Fruit fly (Drosophila melanogaster) whole organism, embryonic: ENCODE results near the gene CG32087.

Experiments used
- B-H1 ChIP-seq: fragments of 200-800 bp; sonication (Bioruptor generic); IDR thresholded peaks from 3 replicates; pipeline ENCODE4 v1.3.6; 2022; ENCODE audit warnings: missing biosample characterization, missing genetic modification characterization
- Bteb2 ChIP-seq: fragments of 200-800 bp; sonication (Bioruptor generic); optimal IDR thresholded peaks from 2 replicates; lab custom pipeline; 2016; ENCODE audit warnings: missing biosample characterization, missing genetic modification characterization
- CG10209 ChIP-seq: fragments of 200-800 bp; sonication (Bioruptor generic); optimal IDR thresholded peaks from 3 replicates; lab custom pipeline; 2017; ENCODE audit warnings: missing biosample characterization, mild to moderate bottlenecking, missing genetic modification characterization, missing genetic modification reagents
- CG10462 ChIP-seq: fragments of 200-800 bp; sonication (Bioruptor generic); optimal IDR thresholded peaks from 2 replicates; lab custom pipeline; 2016; ENCODE audit warnings: missing biosample characterization, missing genetic modification characterization
- CG11093 ChIP-seq: fragments of 200-800 bp; sonication (Bioruptor generic); IDR thresholded peaks from 3 replicates; pipeline ENCODE4 v1.3.6; 2022; ENCODE audit warnings: missing biosample characterization, missing genetic modification characterization
- CG11247 ChIP-seq: fragments of 200-800 bp; sonication (Bioruptor generic); IDR thresholded peaks from 2 replicates; pipeline ENCODE4 v1.3.6; 2022; ENCODE audit warnings: missing biosample characterization, missing genetic modification characterization
- CG11560 ChIP-seq: fragments of 200-800 bp; sonication (Bioruptor generic); IDR thresholded peaks from 3 replicates; pipeline ENCODE4 v1.3.6; 2022; ENCODE audit warnings: missing biosample characterization, missing genetic modification characterization
- CG12744 ChIP-seq: fragments of 200-800 bp; sonication (Bioruptor generic); optimal IDR thresholded peaks from 2 replicates; lab custom pipeline; 2016; ENCODE audit warnings: missing biosample characterization, missing genetic modification characterization
- CG13123 ChIP-seq: fragments of 200-800 bp; sonication (Bioruptor generic); optimal IDR thresholded peaks from 2 replicates; lab custom pipeline; 2016; ENCODE audit warnings: missing biosample characterization, missing genetic modification characterization
- CG13775 ChIP-seq: fragments of 200-800 bp; sonication (Bioruptor generic); optimal IDR thresholded peaks from 3 replicates; lab custom pipeline; 2017; ENCODE audit warnings: missing biosample characterization, mild to moderate bottlenecking, missing genetic modification characterization
- CG14050 ChIP-seq: fragments of 200-800 bp; sonication (Bioruptor generic); IDR thresholded peaks from 3 replicates; pipeline ENCODE4 v1.3.6; 2022; ENCODE audit warnings: missing biosample characterization, missing genetic modification characterization
- CG14860 ChIP-seq: fragments of 200-800 bp; sonication (Bioruptor generic); IDR thresholded peaks from 3 replicates; pipeline ENCODE4 v1.3.6; 2022; ENCODE audit warnings: missing biosample characterization, missing genetic modification characterization; ENCODE audit not compliant: partially characterized antibody
- CG17328 ChIP-seq: fragments of 200-800 bp; sonication (Bioruptor generic); IDR thresholded peaks from 2 replicates; pipeline ENCODE4 v1.3.6; 2022; ENCODE audit warnings: missing biosample characterization, missing genetic modification characterization
- CG1832 ChIP-seq: fragments of 200-800 bp; sonication (Bioruptor generic); optimal IDR thresholded peaks from 2 replicates; lab custom pipeline; 2017; ENCODE audit warnings: missing biosample characterization, mild to moderate bottlenecking, missing genetic modification characterization, inconsistent platforms
- CG34224 ChIP-seq: fragments of 200-800 bp; sonication (Bioruptor generic); IDR thresholded peaks from 3 replicates; pipeline ENCODE4 v1.3.6; 2022; ENCODE audit warnings: missing biosample characterization, missing genetic modification characterization; ENCODE audit not compliant: partially characterized antibody
- CG6813 ChIP-seq: fragments of 200-800 bp; sonication (Bioruptor generic); optimal IDR thresholded peaks from 2 replicates; lab custom pipeline; 2017; ENCODE audit warnings: missing biosample characterization, missing genetic modification characterization, mild to moderate bottlenecking, moderate library complexity, missing genetic modification reagents
- CG7372 ChIP-seq: fragments of 200-800 bp; sonication (Bioruptor generic); IDR thresholded peaks from 2 replicates; pipeline ENCODE4 v1.3.6; 2022; ENCODE audit warnings: missing biosample characterization, missing genetic modification characterization
- CG7556 ChIP-seq: fragments of 200-800 bp; sonication (Bioruptor generic); optimal IDR thresholded peaks from 2 replicates; lab custom pipeline; 2017; ENCODE audit warnings: missing biosample characterization, mild to moderate bottlenecking, missing genetic modification characterization
- CG7839 ChIP-seq: fragments of 200-800 bp; sonication (Bioruptor generic); optimal IDR thresholded peaks from 3 replicates; lab custom pipeline; 2018; ENCODE audit warnings: missing biosample characterization, mild to moderate bottlenecking, missing genetic modification characterization, moderate library complexity
- CG8388 ChIP-seq: fragments of 200-800 bp; sonication (Bioruptor generic); optimal IDR thresholded peaks from 2 replicates; lab custom pipeline; 2019; ENCODE audit warnings: missing biosample characterization, mild to moderate bottlenecking, missing genetic modification characterization, moderate library complexity
- CG9609 ChIP-seq: fragments of 200-800 bp; sonication (Bioruptor generic); optimal IDR thresholded peaks from 3 replicates; lab custom pipeline; 2016; ENCODE audit warnings: missing biosample characterization, missing genetic modification characterization
- D ChIP-seq, 2 experiments: fragments of 200-800 bp in 1 of 2; fragments of >200 bp in 1 of 2; sonication (Bioruptor generic) in 1 of 2; optimal IDR thresholded peaks; 2 replicates in 1 of 2; 3 replicates in 1 of 2; lab custom pipeline; 2017; ENCODE audit warnings: mild to moderate bottlenecking in 1 of 2, missing biosample characterization in 1 of 2, missing genetic modification characterization in 1 of 2, missing genetic modification reagents in 1 of 2
- Dip2 ChIP-seq: fragments of 200-800 bp; sonication (Bioruptor generic); IDR thresholded peaks from 2 replicates; pipeline ENCODE4 v1.3.6; 2022; ENCODE audit warnings: missing biosample characterization, missing genetic modification characterization
- Dref ChIP-seq: fragments of 200-800 bp; sonication (Bioruptor generic); IDR thresholded peaks from 2 replicates; pipeline ENCODE4 v1.3.6; 2022; ENCODE audit warnings: missing biosample characterization, missing genetic modification characterization
- ERR ChIP-seq: fragments of 200-800 bp; sonication (Bioruptor generic); optimal IDR thresholded peaks from 2 replicates; lab custom pipeline; 2016; ENCODE audit warnings: missing biosample characterization, missing genetic modification characterization
- HHEX ChIP-seq: fragments of 200-800 bp; sonication (Bioruptor generic); optimal IDR thresholded peaks from 3 replicates; lab custom pipeline; 2017; ENCODE audit warnings: missing biosample characterization, mild to moderate bottlenecking, missing genetic modification characterization, missing genetic modification reagents
- Hand ChIP-seq: fragments of 200-800 bp; sonication (Bioruptor generic); optimal IDR thresholded peaks from 2 replicates; lab custom pipeline; 2017; ENCODE audit warnings: mild to moderate bottlenecking, missing biosample characterization, missing genetic modification reagents, missing genetic modification characterization
- Hmr ChIP-seq: fragments of 200-800 bp; sonication (Bioruptor generic); optimal IDR thresholded peaks from 3 replicates; lab custom pipeline; 2017; ENCODE audit warnings: mild to moderate bottlenecking, missing biosample characterization, missing genetic modification reagents, missing genetic modification characterization
- Kr ChIP-seq: fragments of 200-800 bp; sonication (Bioruptor generic); optimal IDR thresholded peaks from 2 replicates; lab custom pipeline; 2017; ENCODE audit warnings: missing biosample characterization, mild to moderate bottlenecking, missing genetic modification characterization
- Optix ChIP-seq: fragments of 200-800 bp; sonication (Bioruptor generic); IDR thresholded peaks from 3 replicates; pipeline ENCODE4 v1.3.6; 2022; ENCODE audit warnings: missing biosample characterization, missing genetic modification characterization
- PHDP ChIP-seq: fragments of 200-800 bp; sonication (Bioruptor generic); optimal IDR thresholded peaks from 3 replicates; lab custom pipeline; 2018; ENCODE audit warnings: missing biosample characterization, mild to moderate bottlenecking, missing genetic modification characterization, moderate library complexity
- Poxn ChIP-seq: fragments of 200-800 bp; sonication (Bioruptor generic); IDR thresholded peaks from 2 replicates; pipeline ENCODE4 v1.3.6; 2022; ENCODE audit warnings: missing biosample characterization, missing genetic modification characterization
- Stat92E ChIP-seq, 3 experiments: fragments of >200 bp in 2 of 3; fragments of 200-800 bp in 1 of 3; sonication (Bioruptor generic) in 1 of 3; optimal IDR thresholded peaks; 2 replicates each; lab custom pipeline; 2017 to 2019; ENCODE audit warnings: missing biosample characterization in 3 of 3, missing genetic modification characterization in 3 of 3, mild to moderate bottlenecking in 1 of 3, moderate library complexity in 1 of 3
- abd-A ChIP-seq: fragments of 200-800 bp; sonication (Bioruptor generic); optimal IDR thresholded peaks from 3 replicates; lab custom pipeline; 2019; ENCODE audit warnings: missing biosample characterization, mild to moderate bottlenecking, missing genetic modification characterization, moderate library complexity
- br ChIP-seq: fragments of >200 bp; optimal IDR thresholded peaks from 2 replicates; lab custom pipeline; 2017
- croc ChIP-seq: fragments of 200-800 bp; sonication (Bioruptor generic); conservative IDR thresholded peaks from 3 replicates; pipeline ENCODE4 v1.3.6; 2022; ENCODE audit warnings: missing biosample characterization, missing genetic modification characterization
- dmrt99B ChIP-seq: fragments of 200-800 bp; sonication (Bioruptor generic); optimal IDR thresholded peaks from 2 replicates; lab custom pipeline; 2018; ENCODE audit warnings: missing biosample characterization, mild to moderate bottlenecking, missing genetic modification characterization, moderate library complexity
- fd102C ChIP-seq: fragments of 200-800 bp; sonication (Bioruptor generic); optimal IDR thresholded peaks from 2 replicates; lab custom pipeline; 2018; ENCODE audit warnings: missing biosample characterization, mild to moderate bottlenecking, missing genetic modification characterization, moderate library complexity
- lab ChIP-seq: fragments of 200-800 bp; sonication (Bioruptor generic); optimal IDR thresholded peaks from 3 replicates; lab custom pipeline; 2017; ENCODE audit warnings: missing biosample characterization, missing genetic modification characterization, mild to moderate bottlenecking, moderate library complexity, missing genetic modification reagents
- odd ChIP-seq: fragments of 200-800 bp; sonication (Bioruptor generic); optimal IDR thresholded peaks from 2 replicates; lab custom pipeline; 2017; ENCODE audit warnings: missing biosample characterization, mild to moderate bottlenecking, missing genetic modification characterization
- pan ChIP-seq, 4 experiments: fragments of >200 bp in 3 of 4; fragments of 200-800 bp in 1 of 4; sonication (Bioruptor generic) in 1 of 4; optimal IDR thresholded peaks in 3 of 4; IDR thresholded peaks in 1 of 4; 2 replicates each; pipeline versions ENCODE4 v1.3.6 to Lab custom; 2017 to 2022; ENCODE audit warnings: missing biosample characterization in 2 of 4, missing genetic modification characterization in 2 of 4, mixed read lengths in 1 of 4
- repo ChIP-seq: fragments of 200-800 bp; sonication (Bioruptor generic); optimal IDR thresholded peaks from 2 replicates; lab custom pipeline; 2016; ENCODE audit warnings: missing biosample characterization, missing genetic modification characterization
- tgo ChIP-seq: fragments of 200-800 bp; sonication (Bioruptor generic); IDR thresholded peaks from 3 replicates; pipeline ENCODE4 v1.3.6; 2022; ENCODE audit warnings: missing biosample characterization, missing genetic modification characterization
- tio ChIP-seq: fragments of 200-800 bp; sonication (Bioruptor generic); optimal IDR thresholded peaks from 2 replicates; lab custom pipeline; 2017; ENCODE audit warnings: missing biosample characterization, missing genetic modification characterization, inconsistent platforms
- tup ChIP-seq: fragments of 200-800 bp; sonication (Bioruptor generic); optimal IDR thresholded peaks from 2 replicates; lab custom pipeline; 2016; ENCODE audit warnings: missing biosample characterization, mild to moderate bottlenecking, missing genetic modification characterization, moderate library complexity
- twi ChIP-seq: fragments of 200-800 bp; optimal IDR thresholded peaks from 2 replicates; lab custom pipeline; 2019; ENCODE audit warnings: missing biosample characterization, mild to moderate bottlenecking, missing genetic modification characterization, moderate library complexity
- zfh1 ChIP-seq: fragments of 200-800 bp; sonication (Bioruptor generic); IDR thresholded peaks from 3 replicates; pipeline ENCODE4 v1.3.6; 2022; ENCODE audit warnings: missing biosample characterization, missing genetic modification characterization

The CG32087 gene

dm6 chr3L:11683819-11684521, 48.0 kb upstream of the CG32087 start, which contains the start of gene Sugb (continued):
- peak; percentile 77 for TF ChIP-seq lab (GFP tag; lab: Kevin White, UChicago)
- TF ChIP-seq tgo (GFP tag; lab: Robert Waterston, UW): peak; percentile 52; the same call in 2 of the 3 replicates
- TF ChIP-seq Poxn (GFP tag; lab: Robert Waterston, UW): no peak
- peak; percentile 56; the same call in 2 of the 3 replicates for TF ChIP-seq CG14860 (GFP tag; lab: Robert Waterston, UW)
- peak; percentile 7 for TF ChIP-seq tup (GFP tag; lab: Kevin White, UChicago)
- TF ChIP-seq CG8388: peak; percentile 36
- TF ChIP-seq Hmr (GFP tag; lab: Kevin White, UChicago): peak; percentile 71
- TF ChIP-seq Kr (GFP tag; lab: Kevin White, UChicago): no peak
- no peak for TF ChIP-seq CG13123
- no peak for TF ChIP-seq CG12744
- TF ChIP-seq croc: no peak
- TF ChIP-seq CG1832: no peak
- TF ChIP-seq B-H1 (GFP tag; lab: Robert Waterston, UW): no peak
- peak; percentile 51; the same call in 1 of the 2 replicates for TF ChIP-seq CG7372 (GFP tag; lab: Robert Waterston, UW)
- no peak for TF ChIP-seq ERR
- no peak for TF ChIP-seq tio (GFP tag; lab: Kevin White, UChicago)
- TF ChIP-seq CG34224: peak; percentile 72
- peak; percentile 37 for TF ChIP-seq Hand (GFP tag; lab: Kevin White, UChicago)
- no peak for TF ChIP-seq twi (tag; lab: Kevin White, UChicago)
- 0 out of 3 replicates have a peak, but pooled peaks have one; percentile 30 for TF ChIP-seq CG14050 (GFP tag; lab: Robert Waterston, UW)
- TF ChIP-seq D (optimal IDR thresholded peaks at IDR 0.05; lab: Kevin White, UChicago): no peak
- peak; percentile 2 for TF ChIP-seq D (GFP tag; optimal IDR thresholded peaks at IDR 0.05; lab: Kevin White, UChicago)
- no peak for TF ChIP-seq CG11093
- TF ChIP-seq CG17328 (GFP tag; lab: Robert Waterston, UW): peak; percentile 62
- peak; percentile 74 for TF ChIP-seq Bteb2
- TF ChIP-seq dmrt99B (tag; lab: Kevin White, UChicago): peak; percentile 59
- no peak for TF ChIP-seq repo
- no peak for TF ChIP-seq pan (optimal IDR thresholded peaks at IDR 0.05; lab: Kevin White, UChicago)
- TF ChIP-seq pan (GFP tag; optimal IDR thresholded peaks at IDR 0.05 in 1 of 2, IDR thresholded peaks at IDR 0.05 in 1 of 2): peak in 1 of 2 experiments; percentile 53
- TF ChIP-seq CG7839 (tag; lab: Kevin White, UChicago): peak; percentile 67
- peak; percentile 42 for TF ChIP-seq Dref (GFP tag; lab: Robert Waterston, UW)
- TF ChIP-seq Stat92E (GFP tag; optimal IDR thresholded peaks at IDR 0.05; lab: Kevin White, UChicago): no peak
- TF ChIP-seq zfh1 (GFP tag; lab: Robert Waterston, UW): peak; percentile 75; the same call in 2 of the 3 replicates
- peak; percentile 63 for TF ChIP-seq CG13775 (GFP tag; lab: Kevin White, UChicago)
- TF ChIP-seq CG10462 (GFP tag; lab: Kevin White, UChicago): no peak
- peak; percentile 40 for TF ChIP-seq CG9609 (GFP tag; lab: Kevin White, UChicago)
- peak; percentile 36; the same call in 1 of the 2 replicates for TF ChIP-seq CG11247 (GFP tag; lab: Robert Waterston, UW)
- TF ChIP-seq Dip2 (GFP tag; lab: Robert Waterston, UW): no peak
- TF ChIP-seq fd102C (GFP tag; lab: Kevin White, UChicago): no peak
- peak; percentile 9 for TF ChIP-seq HHEX (GFP tag; lab: Kevin White, UChicago)
- TF ChIP-seq CG6813 (GFP tag; lab: Kevin White, UChicago): peak; percentile 42
- TF ChIP-seq Optix (GFP tag; lab: Robert Waterston, UW): no peak; the same call in 2 of the 3 replicates
- peak; percentile 78 for TF ChIP-seq abd-A
- peak; percentile 80 for TF ChIP-seq PHDP (tag; lab: Kevin White, UChicago)
- peak; percentile 59 for TF ChIP-seq odd (GFP tag; lab: Kevin White, UChicago)
- TF ChIP-seq CG10209 (GFP tag; lab: Kevin White, UChicago): peak; percentile 36
- TF ChIP-seq br: no peak
- TF ChIP-seq CG7556: peak; percentile 71
- no peak for TF ChIP-seq CG11560 (tag; lab: Robert Waterston, UW)
